Worm (Caenorhabditis elegans) whole organism, L1 larva: ENCODE data around the gene gcy-5.

ENCODE experiments used
- aly-2 ChIP-seq: fragments of 150-350 bp; optimal IDR thresholded peaks from 2 replicates; lab custom pipeline; 2014; ENCODE audit warnings: missing biosample characterization, missing genetic modification characterization
- ces-1 ChIP-seq: fragments of 150-350 bp; optimal IDR thresholded peaks from 2 replicates; lab custom pipeline; 2014; ENCODE audit warnings: missing biosample characterization, missing genetic modification reagents, missing genetic modification characterization
- egl-13 ChIP-seq: sonication (generic microtip); optimal IDR thresholded peaks from 2 replicates; lab custom pipeline; 2016; ENCODE audit warnings: missing genotype, missing genetic modification reagents, missing genetic modification characterization, missing compliant biosample characterization
- hlh-4 ChIP-seq: sonication (generic microtip); optimal IDR thresholded peaks from 2 replicates; lab custom pipeline; 2016; ENCODE audit warnings: mild to moderate bottlenecking, missing genetic modification characterization, missing compliant biosample characterization
- hpl-2 ChIP-seq: fragments of 150-350 bp; optimal IDR thresholded peaks from 2 replicates; lab custom pipeline; 2014; ENCODE audit warnings: missing biosample characterization, missing genetic modification reagents, missing genetic modification characterization
- isw-1 ChIP-seq: fragments of 200-800 bp; sonication (Bioruptor generic); IDR thresholded peaks from 2 replicates; pipeline ENCODE4 v1.3.6; 2022; ENCODE audit warnings: missing genetic modification characterization, missing compliant biosample characterization
- mdl-1 ChIP-seq, 2 experiments: fragments of 150-350 bp; optimal IDR thresholded peaks; 2 replicates each; lab custom pipeline; 2014 to 2017; ENCODE audit warnings: missing biosample characterization in 2 of 2, missing genetic modification characterization in 2 of 2, inconsistent platforms in 1 of 2
- nhr-28 ChIP-seq: fragments of 150-350 bp; optimal IDR thresholded peaks from 2 replicates; lab custom pipeline; 2014; ENCODE audit warnings: missing biosample characterization, missing genetic modification characterization
- nhr-77 ChIP-seq: fragments of 150-350 bp; optimal IDR thresholded peaks from 2 replicates; lab custom pipeline; 2014; ENCODE audit warnings: missing biosample characterization, missing genetic modification characterization

ce11 chrII:10329754-10330153 lies 13.7 kb upstream of the gcy-5 start:
- no peak for TF ChIP-seq mdl-1 (tag; optimal IDR thresholded peaks at IDR 0.05; lab: Kevin White, UChicago)
- TF ChIP-seq isw-1 (GFP tag; lab: Robert Waterston, UW), result no peak
- no peak for TF ChIP-seq nhr-28
- no peak for TF ChIP-seq aly-2
- TF ChIP-seq egl-13 (tag; lab: Kevin White, UChicago), result no peak
- no peak for TF ChIP-seq hpl-2 (GFP tag; lab: Kevin White, UChicago)
- no peak for TF ChIP-seq nhr-77 (tag; lab: Kevin White, UChicago)
- no peak for TF ChIP-seq hlh-4
- TF ChIP-seq ces-1 (GFP tag; lab: Kevin White, UChicago), result no peak
